Fruit fly (Drosophila melanogaster): ENCODE measurements around the gene PDCD-5.

- TF ChIP-seq pan (optimal IDR thresholded peaks at IDR 0.05): no peak
- TF ChIP-seq Hnf4 (GFP tag; optimal IDR thresholded peaks at IDR 0.05): no peak
- no peak for TF ChIP-seq Abd-B (GFP tag; optimal IDR thresholded peaks at IDR 0.05)
- no peak for TF ChIP-seq rgr (GFP tag; optimal IDR thresholded peaks at IDR 0.05)
- no peak for TF ChIP-seq woc (GFP tag; optimal IDR thresholded peaks at IDR 0.05)
- no peak for TF ChIP-seq fru (GFP tag; optimal IDR thresholded peaks at IDR 0.05)
- no peak for TF ChIP-seq OdsH (GFP tag; optimal IDR thresholded peaks at IDR 0.05)
- TF ChIP-seq lola (GFP tag; optimal IDR thresholded peaks at IDR 0.05): no peak
- no peak for TF ChIP-seq ey (GFP tag; optimal IDR thresholded peaks at IDR 0.05)
- no peak for TF ChIP-seq usp (GFP tag; optimal IDR thresholded peaks at IDR 0.05)
- TF ChIP-seq CrebA (GFP tag; optimal IDR thresholded peaks at IDR 0.05; ENCODE audit: borderline replicate concordance): no peak
Observed at dm6 chr3L:16259552-16259951, 27.7 kb upstream of the PDCD-5 start, which contains the start of gene CG13053.

Data from whole organism, wandering third instar larva.